Worm (Caenorhabditis elegans) whole organism, L2 larva: ENCODE measurements around the gene F41E6.17.

Source experiments
- R02D3.7 ChIP-seq: fragments of 150-350 bp; optimal IDR thresholded peaks from 2 replicates; lab custom pipeline; 2014; ENCODE audit warnings: missing biosample characterization, missing genetic modification characterization
- aly-2 ChIP-seq: fragments of 150-350 bp; optimal IDR thresholded peaks from 2 replicates; lab custom pipeline; 2014; ENCODE audit warnings: missing biosample characterization, missing genetic modification characterization
- nhr-129 ChIP-seq: fragments of 150-350 bp; optimal IDR thresholded peaks from 2 replicates; lab custom pipeline; 2014; ENCODE audit warnings: missing biosample characterization, missing genetic modification characterization
- nhr-23 ChIP-seq: fragments of 150-350 bp; optimal IDR thresholded peaks from 2 replicates; lab custom pipeline; 2014; ENCODE audit warnings: missing biosample characterization, missing genetic modification reagents, missing genetic modification characterization

DNA sequence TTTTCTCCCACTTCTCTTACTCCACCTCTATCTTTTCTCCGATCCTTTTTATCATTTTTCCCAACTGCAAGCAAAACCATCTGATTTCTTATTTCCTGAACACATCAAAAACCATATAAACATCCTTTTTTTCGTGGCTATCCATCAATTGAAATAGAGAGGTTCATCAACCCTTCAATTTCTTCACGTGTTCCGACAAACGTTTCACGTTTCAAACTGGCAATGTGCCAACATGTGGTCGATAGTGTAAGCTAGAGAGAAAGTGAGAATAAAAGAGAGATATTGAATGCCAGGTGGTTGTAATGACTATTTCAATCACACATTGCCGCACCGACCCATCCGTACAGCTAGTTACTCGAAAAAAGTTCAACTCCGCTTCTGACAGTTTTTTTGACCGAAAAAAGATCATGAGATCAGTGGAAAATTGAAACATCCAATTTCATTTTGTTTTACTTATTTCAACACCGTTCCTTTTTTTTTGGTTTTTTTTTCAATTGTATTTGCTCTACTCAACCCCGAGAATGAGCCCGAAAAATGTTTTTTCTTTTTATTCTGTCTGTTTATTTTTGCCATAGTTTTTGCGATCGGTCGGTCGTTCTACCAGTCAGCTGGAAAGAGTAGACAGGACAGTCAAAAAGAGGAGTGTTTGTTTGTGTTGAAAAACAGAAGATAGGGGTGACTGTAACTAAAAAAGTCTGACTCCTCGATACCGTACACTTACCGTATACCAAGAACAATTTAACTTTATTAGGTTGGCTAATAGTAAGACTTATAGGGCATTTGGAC, 34.9 kb downstream of the F41E6.17 start:
- TF ChIP-seq nhr-129 (tag; lab: Kevin White, UChicago), result peak; percentile 68
- TF ChIP-seq aly-2 (tag; lab: Kevin White, UChicago), result no peak
- TF ChIP-seq R02D3.7, result no peak
- no peak for TF ChIP-seq nhr-23 (tag; lab: Kevin White, UChicago)
